Worm (Caenorhabditis elegans): ENCODE data around the gene slcf-1.

ce11 chrX:10559203-10559602, 30.1 kb downstream of the slcf-1 start, which contains the start of gene F59F5.7:
- TF ChIP-seq bed-3 (GFP tag; optimal IDR thresholded peaks at IDR 0.05) = no peak
- no peak for TF ChIP-seq elt-3 (tag; optimal IDR thresholded peaks at IDR 0.05)
